Fruit fly (Drosophila melanogaster): ENCODE data around the gene Daxx.

Daxx gene

dm6 chr2L:6536044-6536581 is 55.4 kb downstream of the Daxx start (continued):
- TF ChIP-seq fu2 (GFP tag; optimal IDR thresholded peaks at IDR 0.05): no peak
- TF ChIP-seq tap (tag; optimal IDR thresholded peaks at IDR 0.05): no peak
- no peak for TF ChIP-seq gsb-n (tag; optimal IDR thresholded peaks at IDR 0.05)
- no peak for TF ChIP-seq HmgD (GFP tag; optimal IDR thresholded peaks at IDR 0.05)
- TF ChIP-seq CrebB (tag; optimal IDR thresholded peaks at IDR 0.05): no peak
- TF ChIP-seq Ravus (GFP tag; IDR thresholded peaks at IDR 0.05): no peak
- TF ChIP-seq CG14014 (GFP tag; IDR thresholded peaks at IDR 0.05): no peak
- TF ChIP-seq Hr39 (optimal IDR thresholded peaks at IDR 0.05): no peak
- TF ChIP-seq CG3407 (GFP tag; optimal IDR thresholded peaks at IDR 0.05): no peak
- no peak for TF ChIP-seq D19A (tag; optimal IDR thresholded peaks at IDR 0.05)
- no peak for TF ChIP-seq CG16815 (GFP tag; optimal IDR thresholded peaks at IDR 0.05)
- peak; percentile 8 for TF ChIP-seq ash1 (GFP tag; optimal IDR thresholded peaks at IDR 0.05)
- no peak for TF ChIP-seq bowl (GFP tag; IDR thresholded peaks at IDR 0.05)
- TF ChIP-seq Meics (GFP tag; optimal IDR thresholded peaks at IDR 0.05): no peak
- no peak for TF ChIP-seq CG13624 (GFP tag; optimal IDR thresholded peaks at IDR 0.05)
- TF ChIP-seq crp (GFP tag; optimal IDR thresholded peaks at IDR 0.05): no peak
- TF ChIP-seq gfzf (GFP tag; optimal IDR thresholded peaks at IDR 0.05): no peak
- no peak for TF ChIP-seq CG6272 (GFP tag; IDR thresholded peaks at IDR 0.05)
- no peak for TF ChIP-seq gt (GFP tag; IDR thresholded peaks at IDR 0.05)
- TF ChIP-seq CG6689 (GFP tag; IDR thresholded peaks at IDR 0.05): no peak
- TF ChIP-seq Atf6 (GFP tag; IDR thresholded peaks at IDR 0.05): no peak
- TF ChIP-seq ab (GFP tag; optimal IDR thresholded peaks at IDR 0.05): no peak
- TF ChIP-seq CG2889 (GFP tag; IDR thresholded peaks at IDR 0.05): no peak
- no peak for TF ChIP-seq eve (GFP tag; optimal IDR thresholded peaks at IDR 0.05)
- TF ChIP-seq HLH3B (GFP tag; IDR thresholded peaks at IDR 0.05): no peak
- TF ChIP-seq Stat92E (GFP tag; optimal IDR thresholded peaks at IDR 0.05): peak in 1 of 3 experiments; percentile 13
- no peak for TF ChIP-seq dan (GFP tag; IDR thresholded peaks at IDR 0.05)
- TF ChIP-seq cg (GFP tag; optimal IDR thresholded peaks at IDR 0.05): peak; percentile 26
- TF ChIP-seq Asciz (GFP tag; optimal IDR thresholded peaks at IDR 0.05): no peak
- TF ChIP-seq Tbp (GFP tag; optimal IDR thresholded peaks at IDR 0.05): no peak
- no peak for TF ChIP-seq Sin3A (optimal IDR thresholded peaks at IDR 0.05)
- no peak for TF ChIP-seq CG3995 (GFP tag; optimal IDR thresholded peaks at IDR 0.05)
- TF ChIP-seq CG10431 (GFP tag; optimal IDR thresholded peaks at IDR 0.05): no peak
- TF ChIP-seq Ets97D (GFP tag; optimal IDR thresholded peaks at IDR 0.05): no peak
- no peak for TF ChIP-seq CG12236 (GFP tag; optimal IDR thresholded peaks at IDR 0.05)
- no peak for TF ChIP-seq CG7745 (tag; optimal IDR thresholded peaks at IDR 0.05)
- peak; percentile 44; the same call in 1 of the 3 replicates for TF ChIP-seq CG6791 (GFP tag; IDR thresholded peaks at IDR 0.05; ENCODE audit: partially characterized antibody)
- TF ChIP-seq CG2120 (GFP tag; optimal IDR thresholded peaks at IDR 0.05): no peak
- no peak for TF ChIP-seq repo (GFP tag; optimal IDR thresholded peaks at IDR 0.05)
- peak; percentile 33 for TF ChIP-seq ewg (GFP tag; optimal IDR thresholded peaks at IDR 0.05)
- TF ChIP-seq cad (GFP tag; optimal IDR thresholded peaks at IDR 0.05): no peak
- TF ChIP-seq Lhr (GFP tag; optimal IDR thresholded peaks at IDR 0.05): no peak
- no peak for TF ChIP-seq CG10565 (GFP tag; optimal IDR thresholded peaks at IDR 0.05)
- TF ChIP-seq CG8478 (optimal IDR thresholded peaks at IDR 0.05): no peak
- TF ChIP-seq Hmx (GFP tag; optimal IDR thresholded peaks at IDR 0.05): no peak
- TF ChIP-seq cwo (GFP tag; optimal IDR thresholded peaks at IDR 0.05): no peak
- peak; percentile 37; the same call in 1 of the 2 replicates for TF ChIP-seq ato (GFP tag; IDR thresholded peaks at IDR 0.05; ENCODE audit: partially characterized antibody)
- no peak for TF ChIP-seq caup (GFP tag; optimal IDR thresholded peaks at IDR 0.05; ENCODE audit: severe bottlenecking)
- no peak for TF ChIP-seq CG4854 (GFP tag; optimal IDR thresholded peaks at IDR 0.05)
- no peak for TF ChIP-seq stc (GFP tag; IDR thresholded peaks at IDR 0.05)
- TF ChIP-seq CG18599 (GFP tag; optimal IDR thresholded peaks at IDR 0.05): no peak
- TF ChIP-seq ssp (GFP tag; IDR thresholded peaks at IDR 0.05): no peak

Data from whole organism, embryonic.